1 fruit fly cellular context compared by ENCODE assay signal in the genomic region with DNA sequence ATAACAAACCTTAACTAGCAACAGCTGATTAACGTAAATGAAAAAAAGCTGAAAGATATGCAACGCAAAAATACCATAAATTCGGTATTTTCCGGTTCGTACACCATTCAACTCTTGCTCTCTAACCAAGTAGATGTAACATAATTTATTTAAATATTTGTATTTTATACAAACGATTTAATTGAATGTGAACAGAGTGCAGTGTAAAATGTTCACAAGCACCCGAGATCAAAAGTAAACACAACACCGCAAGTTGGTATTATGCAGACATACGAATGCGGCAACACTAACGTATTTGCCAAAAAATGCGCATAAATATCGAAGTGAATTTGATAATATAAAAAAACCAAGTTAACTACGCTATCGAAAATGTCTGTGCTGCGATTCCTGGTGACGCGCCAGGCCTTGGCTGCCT.
TF ChIP-seq lines count a peak whose summit lies in the region.

A gene (plus strand): TSS at position 257 of the 415 bp plus-strand sequence.

TF ChIP-seq in whole organism, embryonic, 481 proteins besides CTCF, POLR2A, EP300 and RAD21 (continued from another document):
- TF ChIP-seq CG7987 (GFP tag; optimal IDR thresholded peaks at IDR 0.05; lab: Kevin White, UChicago) = peak; percentile 14
- TF ChIP-seq chm (GFP tag; IDR thresholded peaks at IDR 0.05; lab: Robert Waterston, UW) = no peak
- TF ChIP-seq E2f2 (GFP tag; IDR thresholded peaks at IDR 0.05; lab: Robert Waterston, UW) = peak; percentile 17; the same call in 1 of the 2 replicates
- TF ChIP-seq Fer1 (GFP tag; optimal IDR thresholded peaks at IDR 0.05; lab: Kevin White, UChicago) = peak; percentile 4
- peak; percentile 17 for TF ChIP-seq CG8388 (GFP tag; optimal IDR thresholded peaks at IDR 0.05; lab: Kevin White, UChicago)
- no peak for TF ChIP-seq cwo (GFP tag; optimal IDR thresholded peaks at IDR 0.05; lab: Kevin White, UChicago)
- TF ChIP-seq sna (GFP tag; IDR thresholded peaks at IDR 0.05; lab: Robert Waterston, UW; ENCODE audit: partially characterized antibody) = peak; percentile 44; the same call in 1 of the 2 replicates
- no peak for TF ChIP-seq pros (GFP tag; optimal IDR thresholded peaks at IDR 0.05; lab: Kevin White, UChicago)
- TF ChIP-seq Lhr (GFP tag; optimal IDR thresholded peaks at IDR 0.05; lab: Kevin White, UChicago) = peak; percentile 25
- peak; percentile 57 for TF ChIP-seq CG8924 (tag; optimal IDR thresholded peaks at IDR 0.05; lab: Kevin White, UChicago)
- no peak; the same call in 2 of the 3 replicates for TF ChIP-seq CG34422 (GFP tag; IDR thresholded peaks at IDR 0.05; lab: Robert Waterston, UW)
- peak; percentile 41; the same call in 1 of the 2 replicates for TF ChIP-seq CG13287 (GFP tag; IDR thresholded peaks at IDR 0.05; lab: Robert Waterston, UW; ENCODE audit: partially characterized antibody)
- TF ChIP-seq Pdp1 (GFP tag; optimal IDR thresholded peaks at IDR 0.05; lab: Kevin White, UChicago) = peak in 1 of 2 experiments; percentile 39
- no peak for TF ChIP-seq CG16813 (GFP tag; IDR thresholded peaks at IDR 0.05; lab: Robert Waterston, UW; ENCODE audit: partially characterized antibody)
- TF ChIP-seq CG9727 (GFP tag; optimal IDR thresholded peaks at IDR 0.05; lab: Kevin White, UChicago) = peak; percentile 18
- peak; percentile 60 for TF ChIP-seq Med (GFP tag; lab: Kevin White, UChicago)
- TF ChIP-seq MESR4 (GFP tag; optimal IDR thresholded peaks at IDR 0.05; lab: Kevin White, UChicago) = peak; percentile 29
- peak; percentile 43 for TF ChIP-seq sqz (GFP tag; optimal IDR thresholded peaks at IDR 0.05; lab: Kevin White, UChicago)
- no peak for TF ChIP-seq CG18764 (GFP tag; optimal IDR thresholded peaks at IDR 0.05; lab: Kevin White, UChicago)
- peak; percentile 93 for TF ChIP-seq Ets65A (GFP tag; lab: Kevin White, UChicago)
- TF ChIP-seq CG17829 (tag; optimal IDR thresholded peaks at IDR 0.05; lab: Kevin White, UChicago) = peak; percentile 19
- TF ChIP-seq eyg (GFP tag; optimal IDR thresholded peaks at IDR 0.05; lab: Kevin White, UChicago) = no peak
- TF ChIP-seq NFAT (GFP tag; IDR thresholded peaks at IDR 0.05; lab: Robert Waterston, UW) = no peak
- TF ChIP-seq BEAF-32 (GFP tag; optimal IDR thresholded peaks at IDR 0.05; lab: Kevin White, UChicago) = peak; percentile 34
- TF ChIP-seq CG13894 (tag; optimal IDR thresholded peaks at IDR 0.05; lab: Kevin White, UChicago) = no peak
- TF ChIP-seq scrt (GFP tag; optimal IDR thresholded peaks at IDR 0.05; lab: Kevin White, UChicago) = peak; percentile 30
- TF ChIP-seq CG11504 (tag; optimal IDR thresholded peaks at IDR 0.05; lab: Kevin White, UChicago) = peak; percentile 54
- TF ChIP-seq row (GFP tag; IDR thresholded peaks at IDR 0.05; lab: Robert Waterston, UW) = peak; percentile 17; the same call in 2 of the 3 replicates
- TF ChIP-seq CG30020 (tag; optimal IDR thresholded peaks at IDR 0.05; lab: Kevin White, UChicago) = peak; percentile 32
- TF ChIP-seq CG9817 (tag; optimal IDR thresholded peaks at IDR 0.05; lab: Kevin White, UChicago) = no peak
- TF ChIP-seq gfzf (GFP tag; optimal IDR thresholded peaks at IDR 0.05; lab: Kevin White, UChicago) = peak; percentile 83
- TF ChIP-seq CG9437 (GFP tag; optimal IDR thresholded peaks at IDR 0.05; lab: Kevin White, UChicago) = peak; percentile 11
- peak; percentile 19 for TF ChIP-seq CG15601 (tag; optimal IDR thresholded peaks at IDR 0.05; lab: Kevin White, UChicago)
- peak; percentile 7 for TF ChIP-seq Myb (GFP tag; optimal IDR thresholded peaks at IDR 0.05; lab: Kevin White, UChicago)
- TF ChIP-seq YL-1 (GFP tag; optimal IDR thresholded peaks at IDR 0.05; lab: Kevin White, UChicago) = peak; percentile 76
- peak; percentile 98 for TF ChIP-seq CG18011 (GFP tag; optimal IDR thresholded peaks at IDR 0.05; lab: Kevin White, UChicago)
- no peak for TF ChIP-seq croc (GFP tag; conservative IDR thresholded peaks at IDR 0.05; lab: Robert Waterston, UW)
- no peak for TF ChIP-seq CG11695 (GFP tag; IDR thresholded peaks at IDR 0.05; lab: Robert Waterston, UW)
- TF ChIP-seq HmgZ (tag; optimal IDR thresholded peaks at IDR 0.05; lab: Kevin White, UChicago) = peak; percentile 23
- TF ChIP-seq zen (tag; optimal IDR thresholded peaks at IDR 0.05; lab: Kevin White, UChicago) = peak; percentile 27
- peak; percentile 80 for TF ChIP-seq Ets97D (GFP tag; optimal IDR thresholded peaks at IDR 0.05; lab: Kevin White, UChicago)
- TF ChIP-seq CG9797 (GFP tag; optimal IDR thresholded peaks at IDR 0.05; lab: Kevin White, UChicago) = peak; percentile 65
- peak; percentile 80 for TF ChIP-seq CG14710 (tag; optimal IDR thresholded peaks at IDR 0.05; lab: Kevin White, UChicago)
- no peak for TF ChIP-seq CG15073 (GFP tag; optimal IDR thresholded peaks at IDR 0.05; lab: Kevin White, UChicago)
- peak; percentile 20 for TF ChIP-seq CG2712 (tag; optimal IDR thresholded peaks at IDR 0.05; lab: Kevin White, UChicago)
- TF ChIP-seq pzg (GFP tag; optimal IDR thresholded peaks at IDR 0.05; lab: Kevin White, UChicago) = peak; percentile 62
- peak; percentile 72 for TF ChIP-seq sens (GFP tag; lab: Kevin White, UChicago)
- peak; percentile 39; the same call in 1 of the 2 replicates for TF ChIP-seq CG31441 (GFP tag; IDR thresholded peaks at IDR 0.05; lab: Robert Waterston, UW)
- TF ChIP-seq MBD-R2 (GFP tag; IDR thresholded peaks at IDR 0.05; lab: Robert Waterston, UW) = peak; percentile 85
- TF ChIP-seq eve (GFP tag; optimal IDR thresholded peaks at IDR 0.05; lab: Kevin White, UChicago) = peak in 1 of 2 experiments; percentile 32
- peak; percentile 21 for TF ChIP-seq Dp (GFP tag; optimal IDR thresholded peaks at IDR 0.05; lab: Kevin White, UChicago)
- TF ChIP-seq CG4617 (GFP tag; optimal IDR thresholded peaks at IDR 0.05; lab: Kevin White, UChicago; ENCODE audit: borderline replicate concordance) = peak; percentile 74
- no peak for TF ChIP-seq corto (GFP tag; optimal IDR thresholded peaks at IDR 0.05; lab: Kevin White, UChicago)
- TF ChIP-seq Stat92E (GFP tag; optimal IDR thresholded peaks at IDR 0.05; lab: Kevin White, UChicago) = peak in 1 of 3 experiments; percentile 0
- TF ChIP-seq CG3281 (GFP tag; optimal IDR thresholded peaks at IDR 0.05; lab: Kevin White, UChicago) = peak; percentile 19
TF ChIP-seq in whole organism, embryonic: peak in this region for 57.
